Fruit fly (Drosophila melanogaster) Kc167 (cell line): ENCODE results near the gene CG5644.

ENCODE experiments used
- Myc ChIP-seq: fragments of >200 bp; optimal IDR thresholded peaks from 2 replicates; lab custom pipeline; 2017; ENCODE audit warnings: missing external identifiers
- h ChIP-seq: fragments of >200 bp; optimal IDR thresholded peaks from 3 replicates; lab custom pipeline; 2018; ENCODE audit warnings: missing external identifiers
- psq ChIP-seq: fragments of >200 bp; optimal IDR thresholded peaks from 2 replicates; lab custom pipeline; 2017; ENCODE audit warnings: missing external identifiers
- ttk ChIP-seq: sonication (Bioruptor generic); optimal IDR thresholded peaks from 2 replicates; lab custom pipeline; 2017; ENCODE audit warnings: missing external identifiers

- no peak for TF ChIP-seq ttk (lab: Kevin White, UChicago)
- TF ChIP-seq h (lab: Kevin White, UChicago) = no peak
- no peak for TF ChIP-seq psq
- TF ChIP-seq Myc (lab: Kevin White, UChicago) = no peak
Observed at dm6 chr3L:8939654-8940053, 40.0 kb downstream of the CG5644 start.
